Fruit fly (Drosophila melanogaster) whole organism, embryonic: Measurements from ENCODE around the gene CG4101.

Source experiments
- Abd-B ChIP-seq: fragments of 200-800 bp; sonication (Bioruptor generic); optimal IDR thresholded peaks from 2 replicates; lab custom pipeline; 2018; ENCODE audit warnings: missing biosample characterization, mild to moderate bottlenecking, missing genetic modification characterization, moderate library complexity
- Bgb ChIP-seq: fragments of 200-800 bp; sonication (Bioruptor generic); IDR thresholded peaks from 2 replicates; pipeline ENCODE4 v1.3.6; 2022; ENCODE audit warnings: missing biosample characterization, missing genetic modification characterization; ENCODE audit not compliant: partially characterized antibody
- CG1024 ChIP-seq: fragments of 200-800 bp; sonication (Bioruptor generic); IDR thresholded peaks from 2 replicates; pipeline ENCODE4 v1.3.6; 2022; ENCODE audit warnings: missing biosample characterization, missing genetic modification characterization
- CG11093 ChIP-seq: fragments of 200-800 bp; sonication (Bioruptor generic); IDR thresholded peaks from 3 replicates; pipeline ENCODE4 v1.3.6; 2022; ENCODE audit warnings: missing biosample characterization, missing genetic modification characterization
- CG14014 ChIP-seq: fragments of 200-800 bp; sonication (Bioruptor generic); IDR thresholded peaks from 2 replicates; pipeline ENCODE4 v1.3.6; 2022; ENCODE audit warnings: missing biosample characterization, missing genetic modification characterization
- CG15011 ChIP-seq: fragments of 200-800 bp; sonication (Bioruptor generic); optimal IDR thresholded peaks from 3 replicates; lab custom pipeline; 2018; ENCODE audit warnings: missing biosample characterization, mild to moderate bottlenecking, missing genetic modification characterization
- CG17186 ChIP-seq: fragments of 200-800 bp; sonication (Bioruptor generic); optimal IDR thresholded peaks from 3 replicates; lab custom pipeline; 2017; ENCODE audit warnings: missing biosample characterization, missing genetic modification reagents, missing genetic modification characterization
- CG31388 ChIP-seq: fragments of 200-800 bp; sonication (Bioruptor generic); optimal IDR thresholded peaks from 2 replicates; lab custom pipeline; 2016; ENCODE audit warnings: missing biosample characterization, missing genetic modification characterization
- CG3163 ChIP-seq: fragments of 200-800 bp; sonication (Bioruptor generic); optimal IDR thresholded peaks from 3 replicates; lab custom pipeline; 2016; ENCODE audit warnings: missing biosample characterization, missing genetic modification characterization
- CG33557 ChIP-seq: fragments of 200-800 bp; sonication (Bioruptor generic); optimal IDR thresholded peaks from 2 replicates; lab custom pipeline; 2019; ENCODE audit warnings: missing biosample characterization, mild to moderate bottlenecking, missing genetic modification characterization, moderate library complexity
- CG4360 ChIP-seq: fragments of 200-800 bp; sonication (Bioruptor generic); IDR thresholded peaks from 2 replicates; pipeline ENCODE4 v1.3.6; 2022; ENCODE audit warnings: missing biosample characterization, missing genetic modification characterization
- CG6272 ChIP-seq: fragments of 200-800 bp; sonication (Bioruptor generic); IDR thresholded peaks from 2 replicates; pipeline ENCODE4 v1.3.6; 2022; ENCODE audit warnings: missing biosample characterization, missing genetic modification characterization
- CG6654 ChIP-seq: fragments of 200-800 bp; sonication (Bioruptor generic); optimal IDR thresholded peaks from 2 replicates; lab custom pipeline; 2017; ENCODE audit warnings: missing biosample characterization, mild to moderate bottlenecking, missing genetic modification characterization
- CG7357 ChIP-seq: fragments of 200-800 bp; sonication (Bioruptor generic); IDR thresholded peaks from 3 replicates; pipeline ENCODE4 v1.3.6; 2022; ENCODE audit warnings: missing biosample characterization, missing genetic modification characterization
- CG7928 ChIP-seq: fragments of 200-800 bp; sonication (Bioruptor generic); optimal IDR thresholded peaks from 2 replicates; lab custom pipeline; 2017; ENCODE audit warnings: missing biosample characterization, mild to moderate bottlenecking, missing genetic modification characterization
- CG8388 ChIP-seq: fragments of 200-800 bp; sonication (Bioruptor generic); optimal IDR thresholded peaks from 2 replicates; lab custom pipeline; 2019; ENCODE audit warnings: missing biosample characterization, mild to moderate bottlenecking, missing genetic modification characterization, moderate library complexity
- E2f2 ChIP-seq: fragments of 200-800 bp; sonication (Bioruptor generic); IDR thresholded peaks from 2 replicates; pipeline ENCODE4 v1.3.6; 2022; ENCODE audit warnings: missing biosample characterization, missing genetic modification characterization
- Hand ChIP-seq: fragments of 200-800 bp; sonication (Bioruptor generic); optimal IDR thresholded peaks from 2 replicates; lab custom pipeline; 2017; ENCODE audit warnings: mild to moderate bottlenecking, missing biosample characterization, missing genetic modification reagents, missing genetic modification characterization
- Hmx ChIP-seq: fragments of 200-800 bp; sonication (Bioruptor generic); optimal IDR thresholded peaks from 2 replicates; lab custom pipeline; 2016; ENCODE audit warnings: missing biosample characterization, missing genetic modification characterization
- Mad ChIP-seq: fragments of 200-800 bp; sonication (Bioruptor generic); optimal IDR thresholded peaks from 2 replicates; lab custom pipeline; 2016; ENCODE audit warnings: missing biosample characterization, missing genetic modification characterization
- Mrtf ChIP-seq: fragments of 200-800 bp; sonication (Bioruptor generic); IDR thresholded peaks from 3 replicates; pipeline ENCODE4 v1.3.6; 2022; ENCODE audit warnings: missing biosample characterization, missing genetic modification characterization
- Neu2 ChIP-seq: fragments of 200-800 bp; sonication (Bioruptor generic); optimal IDR thresholded peaks from 3 replicates; lab custom pipeline; 2016; ENCODE audit warnings: missing biosample characterization, missing genetic modification characterization, borderline replicate concordance
- Nf-YB ChIP-seq: fragments of 200-800 bp; sonication (Bioruptor generic); optimal IDR thresholded peaks from 3 replicates; lab custom pipeline; 2019; ENCODE audit warnings: missing biosample characterization, mild to moderate bottlenecking, missing genetic modification characterization, moderate library complexity
- Nf-YC ChIP-seq: fragments of 200-800 bp; optimal IDR thresholded peaks from 3 replicates; lab custom pipeline; 2019; ENCODE audit warnings: missing biosample characterization, mild to moderate bottlenecking, missing genetic modification characterization, moderate library complexity
- PHDP ChIP-seq: fragments of 200-800 bp; sonication (Bioruptor generic); optimal IDR thresholded peaks from 3 replicates; lab custom pipeline; 2018; ENCODE audit warnings: missing biosample characterization, mild to moderate bottlenecking, missing genetic modification characterization, moderate library complexity
- Poxn ChIP-seq: fragments of 200-800 bp; sonication (Bioruptor generic); IDR thresholded peaks from 2 replicates; pipeline ENCODE4 v1.3.6; 2022; ENCODE audit warnings: missing biosample characterization, missing genetic modification characterization
- Rfx ChIP-seq: fragments of 200-800 bp; sonication (Bioruptor generic); IDR thresholded peaks from 2 replicates; pipeline ENCODE4 v1.3.6; 2022; ENCODE audit warnings: missing biosample characterization, missing genetic modification characterization
- Stat92E ChIP-seq, 3 experiments: fragments of >200 bp in 2 of 3; fragments of 200-800 bp in 1 of 3; sonication (Bioruptor generic) in 1 of 3; optimal IDR thresholded peaks; 2 replicates each; lab custom pipeline; 2017 to 2019; ENCODE audit warnings: missing biosample characterization in 3 of 3, missing genetic modification characterization in 3 of 3, mild to moderate bottlenecking in 1 of 3, moderate library complexity in 1 of 3
- az2 ChIP-seq: fragments of 200-800 bp; sonication (Bioruptor generic); optimal IDR thresholded peaks from 3 replicates; lab custom pipeline; 2016; ENCODE audit warnings: missing biosample characterization, missing genetic modification characterization
- ftz-f1 ChIP-seq: fragments of 200-800 bp; sonication (Bioruptor generic); optimal IDR thresholded peaks from 2 replicates; lab custom pipeline; 2016; ENCODE audit warnings: missing biosample characterization, missing genetic modification characterization
- ind ChIP-seq: fragments of 200-800 bp; sonication (Bioruptor generic); optimal IDR thresholded peaks from 3 replicates; lab custom pipeline; 2016; ENCODE audit warnings: missing biosample characterization, missing genetic modification characterization
- insv ChIP-seq, 2 experiments: fragments of 200-800 bp; sonication (Bioruptor generic); optimal IDR thresholded peaks; 3 replicates each; lab custom pipeline; 2016 to 2018; ENCODE audit warnings: missing biosample characterization in 2 of 2, missing genetic modification characterization in 2 of 2
- jigr1 ChIP-seq: fragments of 200-800 bp; sonication (Bioruptor generic); IDR thresholded peaks from 3 replicates; pipeline ENCODE4 v1.3.6; 2022; ENCODE audit warnings: missing biosample characterization, missing genetic modification characterization
- kni ChIP-seq: fragments of 200-800 bp; sonication (Bioruptor generic); optimal IDR thresholded peaks from 3 replicates; lab custom pipeline; 2017; ENCODE audit warnings: mild to moderate bottlenecking, missing biosample characterization, missing genetic modification reagents, missing genetic modification characterization
- lmd ChIP-seq: fragments of 200-800 bp; sonication (Bioruptor generic); IDR thresholded peaks from 2 replicates; pipeline ENCODE4 v1.3.6; 2022; ENCODE audit warnings: missing biosample characterization, missing genetic modification characterization
- luna ChIP-seq: fragments of 200-800 bp; sonication (Bioruptor generic); optimal IDR thresholded peaks from 2 replicates; lab custom pipeline; 2016; ENCODE audit warnings: missing biosample characterization, missing genetic modification characterization
- nerfin-1 ChIP-seq: fragments of 200-800 bp; sonication (Bioruptor generic); optimal IDR thresholded peaks from 3 replicates; lab custom pipeline; 2019; ENCODE audit warnings: missing biosample characterization, mild to moderate bottlenecking, missing genetic modification characterization, moderate library complexity
- otp ChIP-seq: fragments of 200-800 bp; sonication (Bioruptor generic); IDR thresholded peaks from 3 replicates; pipeline ENCODE4, ENCODE4 v1.3.6; 2022; ENCODE audit warnings: missing biosample characterization, missing genetic modification characterization
- phol ChIP-seq: fragments of 200-800 bp; sonication (Bioruptor generic); optimal IDR thresholded peaks from 3 replicates; lab custom pipeline; 2018; ENCODE audit warnings: missing biosample characterization, mild to moderate bottlenecking, missing genetic modification characterization, moderate library complexity
- pita ChIP-seq: fragments of 200-800 bp; sonication (Bioruptor generic); optimal IDR thresholded peaks from 2 replicates; lab custom pipeline; 2017; ENCODE audit warnings: missing biosample characterization, mild to moderate bottlenecking, missing genetic modification characterization
- repo ChIP-seq: fragments of 200-800 bp; sonication (Bioruptor generic); optimal IDR thresholded peaks from 2 replicates; lab custom pipeline; 2016; ENCODE audit warnings: missing biosample characterization, missing genetic modification characterization
- sc ChIP-seq, 3 experiments: fragments of >200 bp in 2 of 3; fragments of 200-800 bp in 1 of 3; sonication (Bioruptor generic) in 1 of 3; optimal IDR thresholded peaks; 2 replicates in 2 of 3; 3 replicates in 1 of 3; lab custom pipeline; 2017; ENCODE audit warnings: mild to moderate bottlenecking in 1 of 3, missing biosample characterization in 1 of 3, missing genetic modification characterization in 1 of 3, missing genetic modification reagents in 1 of 3
- tap ChIP-seq: fragments of 200-800 bp; optimal IDR thresholded peaks from 3 replicates; lab custom pipeline; 2019; ENCODE audit warnings: missing biosample characterization, mild to moderate bottlenecking, missing genetic modification characterization, moderate library complexity
- trem ChIP-seq: fragments of 200-800 bp; optimal IDR thresholded peaks from 3 replicates; lab custom pipeline; 2019; ENCODE audit warnings: missing biosample characterization, mild to moderate bottlenecking, missing genetic modification characterization, moderate library complexity
- tup ChIP-seq: fragments of 200-800 bp; sonication (Bioruptor generic); optimal IDR thresholded peaks from 2 replicates; lab custom pipeline; 2016; ENCODE audit warnings: missing biosample characterization, mild to moderate bottlenecking, missing genetic modification characterization, moderate library complexity
- unc-4 ChIP-seq: fragments of 200-800 bp; sonication (Bioruptor generic); IDR thresholded peaks from 2 replicates; pipeline ENCODE4 v1.3.6; 2022; ENCODE audit warnings: missing biosample characterization, missing genetic modification characterization; ENCODE audit not compliant: partially characterized antibody

CG4101 gene

dm6 chr3L:16661167-16662109 lies 49.2 kb downstream of the CG4101 start, which contains the start of gene Baldspot (continued):
- TF ChIP-seq ind, result peak; percentile 85
- TF ChIP-seq CG4360 (GFP tag; lab: Robert Waterston, UW), result no peak
- peak; percentile 68 for TF ChIP-seq Hmx (GFP tag; lab: Kevin White, UChicago)
- peak; percentile 82 for TF ChIP-seq tap (tag; lab: Kevin White, UChicago)
- peak; percentile 73 for TF ChIP-seq Neu2 (GFP tag; lab: Kevin White, UChicago)
- TF ChIP-seq Abd-B (GFP tag; lab: Kevin White, UChicago), result peak; percentile 71
- TF ChIP-seq Nf-YB (GFP tag; lab: Kevin White, UChicago), result no peak
- peak; percentile 79 for TF ChIP-seq CG15011 (GFP tag; lab: Kevin White, UChicago)
- TF ChIP-seq CG31388 (GFP tag; lab: Kevin White, UChicago), result peak; percentile 34
- TF ChIP-seq CG11093 (GFP tag; lab: Robert Waterston, UW), result peak; percentile 70; the same call in 2 of the 3 replicates
- peak; percentile 14 for TF ChIP-seq az2 (GFP tag; lab: Kevin White, UChicago)
- peak; percentile 10; the same call in 1 of the 3 replicates for TF ChIP-seq otp (GFP tag; lab: Robert Waterston, UW)
- no peak for TF ChIP-seq Poxn (GFP tag; lab: Robert Waterston, UW)
- TF ChIP-seq CG1024, result peak; percentile 20; the same call in 1 of the 2 replicates
- peak; percentile 78 for TF ChIP-seq CG8388
- TF ChIP-seq CG33557 (GFP tag; lab: Kevin White, UChicago), result peak; percentile 17
- TF ChIP-seq CG7357 (GFP tag; lab: Robert Waterston, UW), result 0 out of 3 replicates have a peak, but pooled peaks have one; percentile 51
- peak; percentile 59; the same call in 1 of the 2 replicates for TF ChIP-seq unc-4
- TF ChIP-seq ftz-f1, result peak; percentile 66
- peak; percentile 85 for TF ChIP-seq trem (tag; lab: Kevin White, UChicago)
- peak; percentile 71 for TF ChIP-seq luna
- no peak for TF ChIP-seq jigr1 (GFP tag; lab: Robert Waterston, UW)
- TF ChIP-seq kni (GFP tag; lab: Kevin White, UChicago), result peak; percentile 54
- TF ChIP-seq Rfx (GFP tag; lab: Robert Waterston, UW), result peak; percentile 69
- TF ChIP-seq phol (tag; lab: Kevin White, UChicago), result peak; percentile 89
- TF ChIP-seq insv (GFP tag; optimal IDR thresholded peaks at IDR 0.05; lab: Kevin White, UChicago), result peak in 1 of 2 experiments; percentile 70
- peak; percentile 74 for TF ChIP-seq E2f2 (GFP tag; lab: Robert Waterston, UW)
- peak; percentile 79 for TF ChIP-seq Bgb (GFP tag; lab: Robert Waterston, UW)
- no peak for TF ChIP-seq Hand (GFP tag; lab: Kevin White, UChicago)
- no peak for TF ChIP-seq sc (optimal IDR thresholded peaks at IDR 0.05; lab: Kevin White, UChicago)
- TF ChIP-seq sc (GFP tag; optimal IDR thresholded peaks at IDR 0.05; lab: Kevin White, UChicago), result peak; percentile 19
- TF ChIP-seq Mrtf, result peak; percentile 57; the same call in 1 of the 3 replicates
- TF ChIP-seq CG6654 (GFP tag; lab: Kevin White, UChicago), result peak; percentile 63
- peak in 1 of 3 experiments; percentile 82 for TF ChIP-seq Stat92E (GFP tag; optimal IDR thresholded peaks at IDR 0.05; lab: Kevin White, UChicago)
- peak; percentile 58 for TF ChIP-seq Nf-YC (tag; lab: Kevin White, UChicago)
- peak; percentile 83 for TF ChIP-seq nerfin-1
- TF ChIP-seq PHDP (tag; lab: Kevin White, UChicago), result peak; percentile 32
- TF ChIP-seq lmd (GFP tag; lab: Robert Waterston, UW), result peak; percentile 79
- peak; percentile 23 for TF ChIP-seq Mad (GFP tag; lab: Kevin White, UChicago)
- TF ChIP-seq repo, result peak; percentile 82
- TF ChIP-seq pita, result peak; percentile 30
- TF ChIP-seq CG17186, result peak; percentile 83
- TF ChIP-seq CG6272 (GFP tag; lab: Robert Waterston, UW), result peak; percentile 46; the same call in 1 of the 2 replicates
- no peak; the same call in 1 of the 2 replicates for TF ChIP-seq CG14014 (GFP tag; lab: Robert Waterston, UW)
- TF ChIP-seq tup (GFP tag; lab: Kevin White, UChicago), result no peak
- peak; percentile 35 for TF ChIP-seq CG7928 (GFP tag; lab: Kevin White, UChicago)
- peak; percentile 60 for TF ChIP-seq CG3163 (GFP tag; lab: Kevin White, UChicago)
